Worm (Caenorhabditis elegans): Measurements from ENCODE around the gene srg-40.

DNA sequence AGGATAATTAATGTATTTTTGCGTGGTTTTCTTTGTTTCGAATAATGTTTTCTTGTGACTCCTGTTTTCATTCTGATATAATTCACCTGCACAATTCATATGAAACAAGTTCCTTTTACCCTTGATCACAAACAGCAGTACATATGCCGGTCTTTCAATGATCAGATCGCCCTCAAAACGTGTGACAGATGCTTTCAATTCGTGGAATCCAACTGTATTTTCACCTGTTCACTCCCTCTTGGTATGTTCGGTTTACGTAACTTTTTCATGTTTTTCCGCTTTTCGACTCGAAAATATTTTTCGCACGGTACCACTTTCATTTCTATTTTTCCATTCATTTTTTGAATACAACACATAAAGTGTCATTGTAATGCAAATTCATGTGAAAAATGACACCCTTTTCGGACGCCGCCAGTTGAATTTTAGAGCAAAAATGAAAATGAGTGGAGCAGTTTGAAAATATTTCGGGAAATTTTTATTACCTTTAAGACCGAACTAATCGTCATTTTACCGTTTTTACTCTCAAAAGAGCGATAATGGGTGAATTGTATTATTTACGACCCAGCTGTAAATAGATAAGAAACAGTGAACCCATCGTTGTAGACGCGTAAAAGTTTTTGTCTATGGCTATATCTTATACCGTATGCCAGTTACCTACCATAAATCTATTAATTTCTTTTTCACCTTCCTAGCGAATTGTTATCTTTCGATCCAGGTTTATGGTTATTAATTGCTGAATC is 37.6 kb upstream of the srg-40 start, which contains the start of gene K10D6.4:
- TF ChIP-seq pha-4 (tag; optimal IDR thresholded peaks at IDR 0.05), result no peak
- no peak for TF ChIP-seq F52B5.7 (tag; optimal IDR thresholded peaks at IDR 0.05)
- TF ChIP-seq unc-62 (GFP tag; optimal IDR thresholded peaks at IDR 0.05), result no peak
- no peak for TF ChIP-seq ama-1 (optimal IDR thresholded peaks at IDR 0.05)
- TF ChIP-seq ama-1 (GFP tag; optimal IDR thresholded peaks at IDR 0.05), result no peak
- TF ChIP-seq zim-3 (tag; optimal IDR thresholded peaks at IDR 0.05), result no peak
- TF ChIP-seq akir-1 (GFP tag; optimal IDR thresholded peaks at IDR 0.05), result no peak
- TF ChIP-seq madf-6 (GFP tag; IDR thresholded peaks at IDR 0.05), result no peak
- TF ChIP-seq nhr-90 (tag; optimal IDR thresholded peaks at IDR 0.05), result no peak
- no peak for TF ChIP-seq aptf-2 (GFP tag; conservative IDR thresholded peaks at IDR 0.05)
- TF ChIP-seq tlf-1 (GFP tag; optimal IDR thresholded peaks at IDR 0.05), result no peak
- no peak for TF ChIP-seq F57A8.1 (GFP tag; optimal IDR thresholded peaks at IDR 0.05)
- TF ChIP-seq ceh-91 (GFP tag; IDR thresholded peaks at IDR 0.05), result no peak

Measured in whole organism, young adult.